Fruit fly (Drosophila melanogaster): ENCODE results near the gene CG10920.

The CG10920 gene

DNA sequence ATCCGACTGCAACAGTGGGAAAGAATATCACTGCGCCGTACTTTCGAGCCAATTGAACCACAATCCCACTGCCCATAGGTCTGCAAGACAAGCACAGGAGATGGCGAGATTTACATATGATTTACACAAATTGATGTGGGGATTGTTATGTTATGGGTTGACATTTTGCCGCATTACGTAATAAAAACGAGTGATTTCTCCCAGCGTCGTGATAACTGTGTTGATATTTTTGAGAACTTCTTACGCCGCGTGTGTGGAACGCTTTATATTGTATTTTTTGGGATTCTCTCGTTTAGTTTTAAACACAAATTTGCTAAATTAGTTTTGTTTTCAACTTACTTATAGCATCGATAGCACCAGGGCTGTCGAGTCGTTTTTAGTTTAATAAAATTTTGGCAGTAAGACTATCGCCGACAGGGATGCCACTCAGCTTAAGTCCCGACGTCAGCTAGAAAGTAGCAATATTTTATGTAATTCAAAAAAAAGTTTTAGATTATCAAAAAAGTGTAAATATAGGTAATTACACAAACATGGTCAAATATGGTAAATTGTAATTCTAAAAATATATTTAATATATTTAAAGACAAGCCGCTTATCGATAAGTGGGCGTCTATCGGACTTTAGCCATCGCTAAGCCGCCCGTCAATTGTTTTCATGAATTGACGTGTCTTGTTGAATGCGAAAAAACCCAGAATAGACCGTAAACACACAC lies 39.5 kb upstream of the CG10920 start, which contains the start of the genes CG45089, ND-MNLL and p115 (continued):
- TF ChIP-seq CG7963 (GFP tag; IDR thresholded peaks at IDR 0.05; ENCODE audit: partially characterized antibody): 0 out of 3 replicates have a peak, but pooled peaks have one; percentile 14
- peak; percentile 33 for TF ChIP-seq D19A (tag; optimal IDR thresholded peaks at IDR 0.05)
- peak; percentile 62 for TF ChIP-seq CG4424 (GFP tag; optimal IDR thresholded peaks at IDR 0.05)
- TF ChIP-seq h (optimal IDR thresholded peaks at IDR 0.05): no peak
- no peak for TF ChIP-seq chinmo (GFP tag; IDR thresholded peaks at IDR 0.05; ENCODE audit: partially characterized antibody)
- no peak for TF ChIP-seq CG8478 (optimal IDR thresholded peaks at IDR 0.05)
- no peak for TF ChIP-seq stc (GFP tag; IDR thresholded peaks at IDR 0.05)
- peak; percentile 27 for TF ChIP-seq CG1603 (tag; optimal IDR thresholded peaks at IDR 0.05)
- peak; percentile 57 for TF ChIP-seq tin (GFP tag; optimal IDR thresholded peaks at IDR 0.05)
- peak; percentile 31 for TF ChIP-seq oc (tag; optimal IDR thresholded peaks at IDR 0.05)
- no peak for TF ChIP-seq BtbVII (GFP tag; optimal IDR thresholded peaks at IDR 0.05)
- peak; percentile 46 for TF ChIP-seq pum (GFP tag; optimal IDR thresholded peaks at IDR 0.05)
- no peak for TF ChIP-seq CG2202 (tag; optimal IDR thresholded peaks at IDR 0.05)
- no peak for TF ChIP-seq Hey (tag; optimal IDR thresholded peaks at IDR 0.05)
- TF ChIP-seq CG6254 (GFP tag; optimal IDR thresholded peaks at IDR 0.05): peak; percentile 1
- peak; percentile 26 for TF ChIP-seq Dip3 (GFP tag; optimal IDR thresholded peaks at IDR 0.05)
- no peak for TF ChIP-seq disco-r (GFP tag; optimal IDR thresholded peaks at IDR 0.05)
- peak; percentile 45 for TF ChIP-seq Blimp-1 (GFP tag; optimal IDR thresholded peaks at IDR 0.05)
- 0 out of 2 replicates have a peak, but pooled peaks have one; percentile 3 for TF ChIP-seq Rx (GFP tag; IDR thresholded peaks at IDR 0.05)
- TF ChIP-seq schlank (tag; optimal IDR thresholded peaks at IDR 0.05): no peak
- TF ChIP-seq Six4 (GFP tag; optimal IDR thresholded peaks at IDR 0.05): peak; percentile 38
- TF ChIP-seq CG2678 (tag; optimal IDR thresholded peaks at IDR 0.05): peak; percentile 69
- TF ChIP-seq fd64A (GFP tag; optimal IDR thresholded peaks at IDR 0.05): no peak
- TF ChIP-seq bigmax (GFP tag; optimal IDR thresholded peaks at IDR 0.05): no peak
- TF ChIP-seq CG7556 (GFP tag; optimal IDR thresholded peaks at IDR 0.05): peak; percentile 26
- no peak for TF ChIP-seq CG7357 (GFP tag; IDR thresholded peaks at IDR 0.05)
- no peak for TF ChIP-seq CG17612 (GFP tag; IDR thresholded peaks at IDR 0.05)
- no peak for TF ChIP-seq CG5953 (GFP tag; IDR thresholded peaks at IDR 0.05)
- peak; percentile 66 for TF ChIP-seq Dref (GFP tag; IDR thresholded peaks at IDR 0.05)
- no peak for TF ChIP-seq kni (GFP tag; optimal IDR thresholded peaks at IDR 0.05)
- no peak for TF ChIP-seq CG8359 (GFP tag; optimal IDR thresholded peaks at IDR 0.05; ENCODE audit: borderline replicate concordance)
- peak; percentile 42; the same call in 1 of the 2 replicates for TF ChIP-seq CG6272 (GFP tag; IDR thresholded peaks at IDR 0.05)
- TF ChIP-seq CG15514 (GFP tag; optimal IDR thresholded peaks at IDR 0.05): peak; percentile 66
- no peak for TF ChIP-seq CG4360 (GFP tag; IDR thresholded peaks at IDR 0.05)
- peak; percentile 81 for TF ChIP-seq CG13287 (GFP tag; IDR thresholded peaks at IDR 0.05; ENCODE audit: partially characterized antibody)
- TF ChIP-seq gsb-n (tag; optimal IDR thresholded peaks at IDR 0.05): peak; percentile 6
- no peak for TF ChIP-seq ab (GFP tag; optimal IDR thresholded peaks at IDR 0.05)
- TF ChIP-seq cwo (GFP tag; optimal IDR thresholded peaks at IDR 0.05): no peak
- TF ChIP-seq Doc2 (GFP tag; IDR thresholded peaks at IDR 0.05): no peak
- no peak for TF ChIP-seq eyg (GFP tag; optimal IDR thresholded peaks at IDR 0.05)
- TF ChIP-seq pb (GFP tag; optimal IDR thresholded peaks at IDR 0.05): no peak
- no peak for TF ChIP-seq crol (GFP tag; IDR thresholded peaks at IDR 0.05)
- TF ChIP-seq CG11093 (GFP tag; IDR thresholded peaks at IDR 0.05): no peak
- no peak for TF ChIP-seq danr (GFP tag; IDR thresholded peaks at IDR 0.05)
- no peak for TF ChIP-seq gcm2 (GFP tag; optimal IDR thresholded peaks at IDR 0.05)
- TF ChIP-seq ind (GFP tag; optimal IDR thresholded peaks at IDR 0.05): peak; percentile 64
- TF ChIP-seq HLH4C (GFP tag; IDR thresholded peaks at IDR 0.05; ENCODE audit: partially characterized antibody): peak; percentile 45
- TF ChIP-seq ci (GFP tag; IDR thresholded peaks at IDR 0.05): no peak
- no peak for TF ChIP-seq CrebB (tag; optimal IDR thresholded peaks at IDR 0.05)
- TF ChIP-seq tgo (GFP tag; IDR thresholded peaks at IDR 0.05): peak; percentile 53; the same call in 2 of the 3 replicates
- no peak for TF ChIP-seq GATAe (GFP tag; conservative IDR thresholded peaks at IDR 0.05)
